Worm (Caenorhabditis elegans) whole organism, young adult: Measurements from ENCODE around the gene F58H1.6.

Experiments
- B0261.1 ChIP-seq: sonication (generic microtip); optimal IDR thresholded peaks from 2 replicates; lab custom pipeline; 2016; ENCODE audit warnings: mild to moderate bottlenecking, missing genetic modification characterization, moderate library complexity, missing compliant biosample characterization
- B0336.3 ChIP-seq: fragments of 200-800 bp; sonication (Bioruptor generic); IDR thresholded peaks from 2 replicates; pipeline ENCODE4 v1.3.6; 2022; ENCODE audit warnings: missing genetic modification characterization, missing compliant biosample characterization
- D2030.7 ChIP-seq: fragments of 200-800 bp; sonication (Bioruptor generic); IDR thresholded peaks from 2 replicates; pipeline ENCODE4 v1.3.6; 2022; ENCODE audit warnings: missing genetic modification reagents, missing genetic modification characterization, missing compliant biosample characterization
- F49E8.2 ChIP-seq: sonication (generic microtip); optimal IDR thresholded peaks from 3 replicates; lab custom pipeline; 2017; ENCODE audit warnings: missing genetic modification characterization, mild to moderate bottlenecking, missing compliant biosample characterization, antibody characterized with exemption, moderate library complexity; ENCODE audit not compliant: insufficient read depth
- F57A8.1 ChIP-seq: fragments of 200-800 bp; sonication (Bioruptor generic); optimal IDR thresholded peaks from 2 replicates; lab custom pipeline; 2018; ENCODE audit warnings: mild to moderate bottlenecking, missing genetic modification characterization, moderate library complexity, missing compliant biosample characterization
- K12H6.12 ChIP-seq: fragments of 200-800 bp; sonication (Bioruptor generic); optimal IDR thresholded peaks from 2 replicates; lab custom pipeline; 2018; ENCODE audit warnings: mild to moderate bottlenecking, missing genetic modification characterization, missing compliant biosample characterization
- T07F8.4 ChIP-seq: sonication (generic microtip); optimal IDR thresholded peaks from 2 replicates; lab custom pipeline; 2016; ENCODE audit warnings: mild to moderate bottlenecking, missing genetic modification characterization, moderate library complexity, missing compliant biosample characterization
- Y53G8AR.9 ChIP-seq: fragments of 200-800 bp; sonication (Bioruptor generic); conservative IDR thresholded peaks from 2 replicates; pipeline ENCODE4 v1.3.6; 2022; ENCODE audit warnings: missing genetic modification reagents, missing genetic modification characterization, missing compliant biosample characterization
- Y67H2A.10 ChIP-seq: fragments of 200-800 bp; sonication (Bioruptor generic); conservative IDR thresholded peaks from 2 replicates; pipeline ENCODE4 v1.3.6; 2022; ENCODE audit warnings: missing genetic modification reagents, missing genetic modification characterization, missing compliant biosample characterization
- Y79H2A.3 ChIP-seq: fragments of 200-800 bp; sonication (Bioruptor generic); conservative IDR thresholded peaks from 2 replicates; pipeline ENCODE4 v1.3.6; 2022; ENCODE audit warnings: missing genetic modification reagents, missing genetic modification characterization, missing compliant biosample characterization
- ZK185.1 ChIP-seq: sonication (generic microtip); optimal IDR thresholded peaks from 2 replicates; lab custom pipeline; 2016; ENCODE audit warnings: mild to moderate bottlenecking, missing genetic modification characterization, missing compliant biosample characterization; ENCODE audit not compliant: poor library complexity, severe bottlenecking
- attf-3 ChIP-seq: fragments of 200-800 bp; sonication (Bioruptor generic); conservative IDR thresholded peaks from 2 replicates; pipeline ENCODE4 v1.3.6; 2022; ENCODE audit warnings: missing genetic modification reagents, missing genetic modification characterization, missing compliant biosample characterization
- attf-5 ChIP-seq: fragments of 200-800 bp; sonication (Bioruptor generic); optimal IDR thresholded peaks from 2 replicates; lab custom pipeline; 2018; ENCODE audit warnings: mild to moderate bottlenecking, missing genetic modification characterization, missing compliant biosample characterization
- attf-6 ChIP-seq: fragments of 200-800 bp; sonication (Bioruptor generic); IDR thresholded peaks from 2 replicates; pipeline ENCODE4 v1.3.6; 2022; ENCODE audit warnings: missing genetic modification reagents, missing genetic modification characterization, missing compliant biosample characterization
- ccch-3 ChIP-seq: fragments of 200-800 bp; sonication (Bioruptor generic); optimal IDR thresholded peaks from 2 replicates; lab custom pipeline; 2018; ENCODE audit warnings: mild to moderate bottlenecking, missing genetic modification characterization, missing compliant biosample characterization
- cebp-1 ChIP-seq, 2 experiments: fragments of 200-800 bp in 1 of 2; sonication (Bioruptor generic) in 1 of 2; sonication (generic microtip) in 1 of 2; IDR thresholded peaks in 1 of 2; optimal IDR thresholded peaks in 1 of 2; 2 replicates each; pipeline versions ENCODE4 v1.3.6 to Lab custom; 2017 to 2022; ENCODE audit warnings: missing compliant biosample characterization in 2 of 2, missing genetic modification characterization in 2 of 2, mild to moderate bottlenecking in 1 of 2, missing genetic modification reagents in 1 of 2, moderate library complexity in 1 of 2
- ceh-27 ChIP-seq: fragments of 200-800 bp; sonication (Bioruptor generic); optimal IDR thresholded peaks from 2 replicates; lab custom pipeline; 2018; ENCODE audit warnings: mild to moderate bottlenecking, missing genetic modification characterization, moderate library complexity, missing compliant biosample characterization
- ceh-79 ChIP-seq: sonication (generic microtip); optimal IDR thresholded peaks from 2 replicates; lab custom pipeline; 2017; ENCODE audit warnings: mild to moderate bottlenecking, missing genetic modification characterization, missing compliant biosample characterization
- ceh-91 ChIP-seq: fragments of 200-800 bp; sonication (Bioruptor generic); IDR thresholded peaks from 2 replicates; pipeline ENCODE4 v1.3.6; 2022; ENCODE audit warnings: missing genetic modification reagents, missing genetic modification characterization, missing compliant biosample characterization
- chd-7 ChIP-seq: sonication (generic microtip); optimal IDR thresholded peaks from 2 replicates; lab custom pipeline; 2016; ENCODE audit warnings: mild to moderate bottlenecking, missing genetic modification characterization, moderate library complexity, missing compliant biosample characterization
- die-1 ChIP-seq: sonication (generic microtip); optimal IDR thresholded peaks from 2 replicates; lab custom pipeline; 2016; ENCODE audit warnings: missing genotype, mild to moderate bottlenecking, missing genetic modification characterization, missing compliant biosample characterization
- egl-44 ChIP-seq: fragments of 200-800 bp; sonication (Bioruptor generic); IDR thresholded peaks from 2 replicates; pipeline ENCODE4 v1.3.6; 2022; ENCODE audit warnings: missing genetic modification reagents, missing genetic modification characterization, missing compliant biosample characterization
- egrh-3 ChIP-seq: fragments of 200-800 bp; sonication (Bioruptor generic); IDR thresholded peaks from 2 replicates; pipeline ENCODE4 v1.3.6; 2022; ENCODE audit warnings: missing genetic modification reagents, missing genetic modification characterization, missing compliant biosample characterization
- ekl-4 ChIP-seq: fragments of 200-800 bp; sonication (Bioruptor generic); IDR thresholded peaks from 2 replicates; pipeline ENCODE4 v1.3.6; 2022; ENCODE audit warnings: missing genetic modification reagents, missing genetic modification characterization, missing compliant biosample characterization
- gei-17 ChIP-seq: fragments of 200-800 bp; sonication (Bioruptor generic); optimal IDR thresholded peaks from 2 replicates; lab custom pipeline; 2018; ENCODE audit warnings: mild to moderate bottlenecking, missing genetic modification characterization, missing compliant biosample characterization
- hrde-1 ChIP-seq: sonication (generic microtip); optimal IDR thresholded peaks from 2 replicates; lab custom pipeline; 2016; ENCODE audit warnings: missing genetic modification characterization, mild to moderate bottlenecking, missing compliant biosample characterization, moderate library complexity, missing genotype, missing genetic modification reagents, borderline replicate concordance
- let-607 ChIP-seq, 2 experiments: fragments of 200-800 bp in 1 of 2; sonication (Bioruptor generic) in 1 of 2; sonication (generic microtip) in 1 of 2; optimal IDR thresholded peaks; 2 replicates each; lab custom pipeline; 2016 to 2018; ENCODE audit warnings: mild to moderate bottlenecking in 2 of 2, missing compliant biosample characterization in 2 of 2, missing genetic modification characterization in 2 of 2, moderate library complexity in 2 of 2, missing genotype in 1 of 2
- lin-35 ChIP-seq, 3 experiments: fragments of 150-350 bp in 2 of 3; sonication (generic microtip) in 1 of 3; optimal IDR thresholded peaks; 2 replicates each; lab custom pipeline; 2014 to 2018; ENCODE audit warnings: missing biosample characterization in 3 of 3, missing genetic modification characterization in 3 of 3, missing genetic modification reagents in 3 of 3
- madf-10 ChIP-seq: sonication (generic microtip); optimal IDR thresholded peaks from 2 replicates; lab custom pipeline; 2016; ENCODE audit warnings: mild to moderate bottlenecking, missing genetic modification characterization, missing compliant biosample characterization
- nfya-2 ChIP-seq: fragments of 200-800 bp; sonication (Bioruptor generic); IDR thresholded peaks from 2 replicates; pipeline ENCODE4 v1.3.6; 2022; ENCODE audit warnings: missing genetic modification reagents, missing genetic modification characterization, missing compliant biosample characterization
- nfyb-1 ChIP-seq: fragments of 200-800 bp; sonication (Bioruptor generic); IDR thresholded peaks from 2 replicates; pipeline ENCODE4 v1.3.6; 2022; ENCODE audit warnings: missing genetic modification reagents, missing genetic modification characterization, missing compliant biosample characterization
- nhr-120 ChIP-seq: fragments of 200-800 bp; sonication (Bioruptor generic); IDR thresholded peaks from 2 replicates; pipeline ENCODE4 v1.3.6; 2022; ENCODE audit warnings: missing genetic modification characterization, missing compliant biosample characterization
- nhr-179 ChIP-seq: sonication (generic microtip); optimal IDR thresholded peaks from 2 replicates; lab custom pipeline; 2016; ENCODE audit warnings: mild to moderate bottlenecking, missing genetic modification characterization, missing compliant biosample characterization
- nhr-27 ChIP-seq: fragments of 200-800 bp; sonication (Bioruptor generic); optimal IDR thresholded peaks from 2 replicates; lab custom pipeline; 2018; ENCODE audit warnings: mild to moderate bottlenecking, missing genetic modification characterization, moderate library complexity, missing compliant biosample characterization
- nhr-80 ChIP-seq: sonication (generic microtip); optimal IDR thresholded peaks from 2 replicates; lab custom pipeline; 2016; ENCODE audit warnings: missing genetic modification characterization, missing compliant biosample characterization
- pbrm-1 ChIP-seq: fragments of 200-800 bp; sonication (Bioruptor generic); IDR thresholded peaks from 2 replicates; pipeline ENCODE4 v1.3.6; 2022; ENCODE audit warnings: missing genetic modification reagents, missing genetic modification characterization, missing compliant biosample characterization
- pha-4 ChIP-seq: fragments of 150-350 bp; sonication (generic microtip); optimal IDR thresholded peaks from 2 replicates; lab custom pipeline; 2014; ENCODE audit warnings: missing biosample characterization, missing genetic modification reagents, missing genetic modification characterization
- repo-1 ChIP-seq: sonication (generic microtip); optimal IDR thresholded peaks from 2 replicates; lab custom pipeline; 2017; ENCODE audit warnings: mild to moderate bottlenecking, missing genetic modification characterization, missing compliant biosample characterization
- snpc-1.3 ChIP-seq: sonication (generic microtip); optimal IDR thresholded peaks from 2 replicates; lab custom pipeline; 2017; ENCODE audit warnings: missing genetic modification characterization, mild to moderate bottlenecking, missing compliant biosample characterization, antibody characterized with exemption, moderate library complexity, missing genotype, missing genetic modification reagents; ENCODE audit not compliant: insufficient read depth
- snpc-4 ChIP-seq, 5 experiments: fragments of 150-350 bp in 1 of 5; sonication (generic microtip) in 4 of 5; optimal IDR thresholded peaks; 2 replicates each; lab custom pipeline; 2014 to 2018; ENCODE audit warnings: missing genetic modification characterization in 5 of 5, missing biosample characterization in 3 of 5, antibody characterized with exemption in 2 of 5, mild to moderate bottlenecking in 2 of 5, missing compliant biosample characterization in 2 of 5, missing genotype in 2 of 5, moderate library complexity in 2 of 5, missing genetic modification reagents in 1 of 5
- somi-1 ChIP-seq: fragments of 200-800 bp; sonication (Bioruptor generic); optimal IDR thresholded peaks from 2 replicates; lab custom pipeline; 2018; ENCODE audit warnings: mild to moderate bottlenecking, missing genetic modification characterization, missing compliant biosample characterization
- tbp1 ChIP-seq: fragments of 200-800 bp; sonication (Bioruptor generic); optimal IDR thresholded peaks from 2 replicates; lab custom pipeline; 2018; ENCODE audit warnings: mild to moderate bottlenecking, missing genetic modification characterization, missing compliant biosample characterization
- unc-130 ChIP-seq: sonication (generic microtip); optimal IDR thresholded peaks from 2 replicates; lab custom pipeline; 2016; ENCODE audit warnings: missing genetic modification reagents, missing genetic modification characterization, missing compliant biosample characterization
- unc-62 ChIP-seq: fragments of 150-350 bp; optimal IDR thresholded peaks from 2 replicates; lab custom pipeline; 2014; ENCODE audit warnings: missing biosample characterization, missing genetic modification reagents, missing genetic modification characterization
- xnd-1 ChIP-seq: sonication (generic microtip); optimal IDR thresholded peaks from 2 replicates; lab custom pipeline; 2016; ENCODE audit warnings: missing genotype, missing genetic modification reagents, missing genetic modification characterization, missing compliant biosample characterization

F58H1.6 gene

DNA sequence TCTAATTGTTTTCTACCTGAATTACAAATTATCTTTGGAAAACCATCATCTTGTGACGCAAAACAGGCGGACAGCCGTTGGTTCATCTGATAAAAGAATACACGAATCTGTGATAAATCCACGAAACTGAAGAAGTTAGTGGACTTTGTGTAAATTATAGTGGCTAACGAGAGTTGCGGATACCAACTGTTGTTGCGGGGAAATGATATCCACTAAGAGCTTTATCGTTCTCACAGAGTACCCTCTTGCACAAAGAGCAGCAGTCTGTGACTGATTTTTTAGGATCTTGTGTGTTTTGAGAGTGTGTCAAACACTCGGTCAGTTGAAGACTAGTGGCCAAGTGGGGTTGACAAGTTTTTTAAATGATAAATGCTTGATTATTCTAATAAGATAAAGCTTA, 22.8 kb upstream of the F58H1.6 start:
- TF ChIP-seq hrde-1 (tag; lab: Kevin White, UChicago) (no peak), repo-1 (tag; lab: Kevin White, UChicago) (no peak), F57A8.1 (GFP tag; lab: Kevin White, UChicago) (no peak), ceh-91 (GFP tag; lab: Robert Waterston, UW) (no peak), somi-1 (GFP tag; lab: Kevin White, UChicago) (no peak), unc-130 (GFP tag; lab: Kevin White, UChicago) (no peak), chd-7 (tag; lab: Kevin White, UChicago) (no peak), Y53G8AR.9 (GFP tag; lab: Robert Waterston, UW) (no peak), snpc-4 (GFP tag; optimal IDR thresholded peaks at IDR 0.05; lab: Kevin White, UChicago) (no peak), snpc-4 (tag; optimal IDR thresholded peaks at IDR 0.05; lab: Kevin White, UChicago) (no peak), Y67H2A.10 (GFP tag; lab: Robert Waterston, UW) (no peak), ZK185.1 (no peak), die-1 (no peak), ccch-3 (no peak), D2030.7 (GFP tag; lab: Robert Waterston, UW) (no peak), ceh-79 (no peak), nhr-27 (tag; lab: Kevin White, UChicago) (no peak)

DNA sequence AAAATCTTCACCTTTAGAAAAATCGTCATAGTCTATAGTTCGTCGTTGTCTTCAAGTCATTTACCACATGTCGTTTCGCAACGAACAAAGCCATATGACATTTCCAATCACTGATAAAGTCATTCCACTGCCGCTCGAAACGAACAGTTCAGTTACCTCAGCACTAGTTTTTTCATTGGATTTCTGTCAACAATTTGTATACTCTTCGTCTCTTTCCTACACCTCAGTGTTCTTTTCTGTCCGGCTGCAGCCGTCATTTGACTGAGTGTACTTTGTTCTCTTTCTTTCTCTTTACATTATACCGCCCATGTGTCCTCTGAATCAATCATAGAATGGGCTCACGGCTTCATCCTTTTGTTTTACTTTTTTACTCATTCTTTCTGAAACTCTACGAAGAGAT, 21.2 kb upstream of the F58H1.6 start:
- no peak for TF ChIP-seq snpc-1.3 (tag; lab: Kevin White, UChicago)
- TF ChIP-seq let-607 (tag; optimal IDR thresholded peaks at IDR 0.05; lab: Kevin White, UChicago), result peak; percentile 40 to 43
- TF ChIP-seq nfyb-1 (GFP tag; lab: Robert Waterston, UW), result no peak
- TF ChIP-seq ekl-4 (GFP tag; lab: Robert Waterston, UW), result no peak
- TF ChIP-seq chd-7 (tag; lab: Kevin White, UChicago), result no peak
- no peak for TF ChIP-seq attf-3 (GFP tag; lab: Robert Waterston, UW)
- no peak for TF ChIP-seq B0261.1 (tag; lab: Kevin White, UChicago)
- TF ChIP-seq ZK185.1, result peak; percentile 17
- peak; percentile 56 for TF ChIP-seq K12H6.12 (tag; lab: Kevin White, UChicago)
- no peak for TF ChIP-seq Y79H2A.3 (GFP tag; lab: Robert Waterston, UW)
- TF ChIP-seq egl-44, result no peak
- TF ChIP-seq xnd-1 (tag; lab: Kevin White, UChicago), result no peak
- TF ChIP-seq attf-6 (GFP tag; lab: Robert Waterston, UW), result no peak
- peak; percentile 17 for TF ChIP-seq repo-1 (tag; lab: Kevin White, UChicago)
- TF ChIP-seq F49E8.2 (tag; lab: Kevin White, UChicago), result no peak
- TF ChIP-seq pbrm-1 (GFP tag; lab: Robert Waterston, UW), result no peak
- no peak for TF ChIP-seq nhr-120
- no peak for TF ChIP-seq snpc-4 (GFP tag; optimal IDR thresholded peaks at IDR 0.05; lab: Kevin White, UChicago)
- peak in 2 of 4 experiments; percentile 27 to 43 for TF ChIP-seq snpc-4 (tag; optimal IDR thresholded peaks at IDR 0.05; lab: Kevin White, UChicago)
- TF ChIP-seq nfya-2 (GFP tag; lab: Robert Waterston, UW), result no peak
- TF ChIP-seq tbp1 (GFP tag; lab: Kevin White, UChicago), result peak; percentile 26
- no peak for TF ChIP-seq gei-17 (GFP tag; lab: Kevin White, UChicago)
- peak; percentile 69 for TF ChIP-seq unc-62
- no peak for TF ChIP-seq pha-4
- TF ChIP-seq nhr-80 (tag; lab: Kevin White, UChicago), result peak; percentile 82
- TF ChIP-seq madf-10 (tag; lab: Kevin White, UChicago), result no peak
- peak; percentile 76; the same call in 1 of the 2 replicates for TF ChIP-seq cebp-1 (GFP tag; IDR thresholded peaks at IDR 0.05; lab: Robert Waterston, UW)
- peak; percentile 86 for TF ChIP-seq cebp-1 (tag; optimal IDR thresholded peaks at IDR 0.05; lab: Kevin White, UChicago)
- TF ChIP-seq lin-35 (GFP tag; optimal IDR thresholded peaks at IDR 0.05; lab: Kevin White, UChicago), result peak in 1 of 3 experiments; percentile 24
- no peak for TF ChIP-seq T07F8.4 (tag; lab: Kevin White, UChicago)
- no peak for TF ChIP-seq nhr-179 (tag; lab: Kevin White, UChicago)
- no peak for TF ChIP-seq ceh-27
- TF ChIP-seq D2030.7 (GFP tag; lab: Robert Waterston, UW), result no peak
- no peak for TF ChIP-seq egrh-3 (GFP tag; lab: Robert Waterston, UW)
- peak; percentile 40 for TF ChIP-seq attf-5 (GFP tag; lab: Kevin White, UChicago)
- TF ChIP-seq B0336.3 (GFP tag; lab: Robert Waterston, UW), result peak; percentile 10; the same call in 1 of the 2 replicates
